Worm (Caenorhabditis elegans) whole organism, L2 larva: ENCODE measurements around the gene Y116A8C.465.

Source experiments
- C34F6.9 ChIP-seq: fragments of 150-350 bp; optimal IDR thresholded peaks from 2 replicates; lab custom pipeline; 2014; ENCODE audit warnings: missing biosample characterization, missing genetic modification characterization
- R02D3.7 ChIP-seq: fragments of 150-350 bp; optimal IDR thresholded peaks from 2 replicates; lab custom pipeline; 2014; ENCODE audit warnings: missing biosample characterization, missing genetic modification characterization
- Y55F3AM.14 ChIP-seq: fragments of 200-800 bp; sonication (Bioruptor generic); optimal IDR thresholded peaks from 2 replicates; lab custom pipeline; 2018; ENCODE audit warnings: mild to moderate bottlenecking, missing genetic modification characterization, missing compliant biosample characterization
- ZK546.5 ChIP-seq: sonication (generic microtip); optimal IDR thresholded peaks from 2 replicates; lab custom pipeline; 2017; ENCODE audit warnings: missing biosample characterization, missing genetic modification characterization
- alr-1 ChIP-seq: fragments of 150-350 bp; optimal IDR thresholded peaks from 2 replicates; lab custom pipeline; 2014; ENCODE audit warnings: missing biosample characterization, missing genetic modification characterization
- aly-2 ChIP-seq: fragments of 150-350 bp; optimal IDR thresholded peaks from 2 replicates; lab custom pipeline; 2014; ENCODE audit warnings: missing biosample characterization, missing genetic modification characterization
- ama-1 ChIP-seq: fragments of 150-350 bp; optimal IDR thresholded peaks from 2 replicates; lab custom pipeline; 2018; ENCODE audit warnings: inconsistent platforms
- crh-2 ChIP-seq: sonication (generic microtip); optimal IDR thresholded peaks from 2 replicates; lab custom pipeline; 2017; ENCODE audit warnings: missing biosample characterization, missing genetic modification characterization
- dmd-4 ChIP-seq: sonication (generic microtip); optimal IDR thresholded peaks from 2 replicates; lab custom pipeline; 2017; ENCODE audit warnings: missing biosample characterization, missing genetic modification characterization
- elt-1 ChIP-seq: fragments of 150-350 bp; optimal IDR thresholded peaks from 2 replicates; lab custom pipeline; 2014; ENCODE audit warnings: missing biosample characterization, missing genetic modification characterization
- fos-1 ChIP-seq: fragments of 150-350 bp; optimal IDR thresholded peaks from 2 replicates; lab custom pipeline; 2014; ENCODE audit warnings: missing biosample characterization, missing genetic modification characterization
- gmeb-1 ChIP-seq: fragments of 150-350 bp; optimal IDR thresholded peaks from 2 replicates; lab custom pipeline; 2014; ENCODE audit warnings: missing biosample characterization, missing genetic modification characterization
- lin-13 ChIP-seq: fragments of 150-350 bp; optimal IDR thresholded peaks from 2 replicates; lab custom pipeline; 2014; ENCODE audit warnings: missing biosample characterization, missing genetic modification reagents, missing genetic modification characterization
- lin-39 ChIP-seq: fragments of 150-350 bp; optimal IDR thresholded peaks from 2 replicates; lab custom pipeline; 2014; ENCODE audit warnings: missing biosample characterization, missing genetic modification reagents, missing genetic modification characterization
- lsy-2 ChIP-seq, 2 experiments: fragments of 150-350 bp in 1 of 2; sonication (generic microtip) in 1 of 2; optimal IDR thresholded peaks; 2 replicates each; lab custom pipeline; 2014 to 2017; ENCODE audit warnings: missing biosample characterization in 2 of 2, missing genetic modification characterization in 2 of 2
- mab-5 ChIP-seq: fragments of 150-350 bp; optimal IDR thresholded peaks from 2 replicates; lab custom pipeline; 2014; ENCODE audit warnings: missing biosample characterization, missing genetic modification characterization
- mdl-1 ChIP-seq, 2 experiments: fragments of 150-350 bp in 1 of 2; sonication (generic microtip) in 1 of 2; optimal IDR thresholded peaks; 2 replicates each; lab custom pipeline; 2017; ENCODE audit warnings: missing biosample characterization in 2 of 2, missing genetic modification characterization in 2 of 2
- nhr-10 ChIP-seq: sonication (generic microtip); optimal IDR thresholded peaks from 2 replicates; lab custom pipeline; 2017; ENCODE audit warnings: missing biosample characterization, missing genetic modification characterization
- nhr-11 ChIP-seq: fragments of 150-350 bp; optimal IDR thresholded peaks from 2 replicates; lab custom pipeline; 2014; ENCODE audit warnings: missing biosample characterization, missing genetic modification characterization
- nhr-21 ChIP-seq: fragments of 150-350 bp; optimal IDR thresholded peaks from 2 replicates; lab custom pipeline; 2014; ENCODE audit warnings: missing biosample characterization, missing genetic modification characterization
- nhr-237 ChIP-seq: fragments of 150-350 bp; optimal IDR thresholded peaks from 2 replicates; lab custom pipeline; 2014; ENCODE audit warnings: missing biosample characterization, missing genetic modification characterization
- nhr-25 ChIP-seq: fragments of 150-350 bp; sonication (generic microtip); optimal IDR thresholded peaks from 3 replicates; lab custom pipeline; 2014; ENCODE audit warnings: missing biosample characterization, missing genetic modification characterization
- nhr-77 ChIP-seq: fragments of 150-350 bp; optimal IDR thresholded peaks from 2 replicates; lab custom pipeline; 2014; ENCODE audit warnings: missing biosample characterization, missing genetic modification characterization
- peb-1 ChIP-seq: fragments of 150-350 bp; optimal IDR thresholded peaks from 2 replicates; lab custom pipeline; 2014; ENCODE audit warnings: missing biosample characterization, missing genetic modification characterization
- skn-1 ChIP-seq: sonication (generic microtip); optimal IDR thresholded peaks from 2 replicates; lab custom pipeline; 2017; ENCODE audit warnings: missing biosample characterization, missing genetic modification characterization
- unc-39 ChIP-seq: fragments of 150-350 bp; optimal IDR thresholded peaks from 2 replicates; lab custom pipeline; 2014; ENCODE audit warnings: missing biosample characterization, missing genetic modification characterization
- unc-62 ChIP-seq: fragments of 150-350 bp; optimal IDR thresholded peaks from 2 replicates; lab custom pipeline; 2014; ENCODE audit warnings: missing biosample characterization, missing genetic modification reagents, missing genetic modification characterization
- zag-1 ChIP-seq: fragments of 150-350 bp; optimal IDR thresholded peaks from 2 replicates; lab custom pipeline; 2014; ENCODE audit warnings: missing biosample characterization, missing genetic modification characterization
- ztf-1 ChIP-seq: fragments of 200-800 bp; sonication (Bioruptor generic); conservative IDR thresholded peaks from 2 replicates; pipeline ENCODE4 v1.3.6; 2022; ENCODE audit warnings: missing genetic modification characterization, missing compliant biosample characterization
- ztf-11 ChIP-seq: sonication (generic microtip); optimal IDR thresholded peaks from 2 replicates; lab custom pipeline; 2017; ENCODE audit warnings: missing biosample characterization, missing genetic modification characterization

Gene Y116A8C.465

ce11 chrIV:17108200-17108599, 43.2 kb downstream of the Y116A8C.465 start:
- TF ChIP-seq lsy-2 (tag; optimal IDR thresholded peaks at IDR 0.05; lab: Kevin White, UChicago) (no peak), mab-5 (tag; lab: Kevin White, UChicago) (no peak), ama-1 (lab: Kevin White, UChicago) (no peak), unc-39 (tag; lab: Kevin White, UChicago) (no peak), nhr-21 (tag; lab: Kevin White, UChicago) (no peak), lin-39 (tag; lab: Kevin White, UChicago) (no peak), unc-62 (GFP tag; lab: Kevin White, UChicago) (no peak), nhr-11 (tag; lab: Kevin White, UChicago) (no peak), crh-2 (tag; lab: Kevin White, UChicago) (no peak)
- TF ChIP-seq, all 48 proteins: peak for 0

ce11 chrIV:17108805-17109204, 43.8 kb downstream of the Y116A8C.465 start:
- no peak for TF ChIP-seq ztf-1
- TF ChIP-seq Y55F3AM.14 (GFP tag; lab: Kevin White, UChicago): no peak
- TF ChIP-seq ZK546.5: no peak
- no peak for TF ChIP-seq nhr-10 (tag; lab: Kevin White, UChicago)
- TF ChIP-seq nhr-77 (tag; lab: Kevin White, UChicago): no peak
- TF ChIP-seq unc-62 (GFP tag; lab: Kevin White, UChicago): no peak
- no peak for TF ChIP-seq lin-39 (tag; lab: Kevin White, UChicago)
- TF ChIP-seq gmeb-1: no peak
- TF ChIP-seq skn-1 (tag; lab: Kevin White, UChicago): no peak
- no peak for TF ChIP-seq nhr-25
- no peak for TF ChIP-seq mdl-1 (tag; optimal IDR thresholded peaks at IDR 0.05; lab: Kevin White, UChicago)
- TF ChIP-seq peb-1 (tag; lab: Kevin White, UChicago): no peak
- no peak for TF ChIP-seq nhr-237 (tag; lab: Kevin White, UChicago)
- no peak for TF ChIP-seq aly-2

- TF ChIP-seq fos-1 (no peak), Y55F3AM.14 (GFP tag; lab: Kevin White, UChicago) (no peak)
These were observed 44.4 kb downstream of the Y116A8C.465 start for ce11 chrIV:17109436-17109835.

ce11 chrIV:17110882-17111281, 45.8 kb downstream of the Y116A8C.465 start, which contains the start of gene sfa-1:
Gene sfa-1, minus strand, starts transcription at chrIV:17110982.
- TF ChIP-seq dmd-4 (tag; lab: Kevin White, UChicago) (no peak), ztf-11 (tag; lab: Kevin White, UChicago) (no peak), lsy-2 (tag; optimal IDR thresholded peaks at IDR 0.05; lab: Kevin White, UChicago) (no peak), alr-1 (tag; lab: Kevin White, UChicago) (no peak), elt-1 (tag; lab: Kevin White, UChicago) (no peak), nhr-10 (tag; lab: Kevin White, UChicago) (no peak), lin-13 (GFP tag; lab: Kevin White, UChicago) (no peak), R02D3.7 (tag; lab: Kevin White, UChicago) (no peak), lin-39 (tag; lab: Kevin White, UChicago) (no peak), mab-5 (tag; lab: Kevin White, UChicago) (no peak), ztf-1 (no peak), aly-2 (no peak), C34F6.9 (tag; lab: Kevin White, UChicago) (no peak), ama-1 (lab: Kevin White, UChicago) (no peak)

- no peak for TF ChIP-seq zag-1
These were observed 46.8 kb downstream of the Y116A8C.465 start, which contains the start of gene Y116A8C.33 for ce11 chrIV:17111813-17112212. Gene Y116A8C.33, plus strand, starts transcription at chrIV:17112113.
